Worm (Caenorhabditis elegans): ENCODE measurements around the gene C06H5.11.

DNA sequence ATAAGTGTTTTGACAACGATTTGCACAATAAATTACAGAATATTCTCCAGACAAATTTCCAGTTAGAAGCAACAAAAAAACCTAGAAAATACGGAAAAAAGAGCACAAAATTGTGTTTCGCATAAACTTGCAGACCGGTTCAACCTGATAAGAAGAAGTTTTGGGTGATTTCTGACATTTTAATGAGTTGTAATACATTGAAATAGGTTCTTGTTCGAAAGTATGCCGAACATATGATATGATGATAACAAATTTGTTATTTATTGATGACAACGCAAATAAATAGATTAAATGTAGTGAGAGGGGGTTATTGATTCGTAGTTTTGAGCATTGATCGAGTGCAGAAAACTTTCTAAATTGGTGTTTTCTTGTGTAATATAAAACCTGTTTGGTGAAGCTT, 2.5 kb downstream of the C06H5.11 start:
- no peak for TF ChIP-seq athp-1 (tag; optimal IDR thresholded peaks at IDR 0.05)
- no peak for TF ChIP-seq pha-4 (tag; optimal IDR thresholded peaks at IDR 0.05)
- TF ChIP-seq nhr-27 (tag; optimal IDR thresholded peaks at IDR 0.05), result no peak
- TF ChIP-seq nhr-90 (tag; optimal IDR thresholded peaks at IDR 0.05), result no peak
- TF ChIP-seq ceh-27 (GFP tag; optimal IDR thresholded peaks at IDR 0.05), result no peak
- no peak for TF ChIP-seq ama-1 (optimal IDR thresholded peaks at IDR 0.05)
- TF ChIP-seq ama-1 (GFP tag; optimal IDR thresholded peaks at IDR 0.05), result no peak

Data from whole organism, young adult.